Fruit fly (Drosophila melanogaster): Measurements from ENCODE around the gene Gr85a.

DNA sequence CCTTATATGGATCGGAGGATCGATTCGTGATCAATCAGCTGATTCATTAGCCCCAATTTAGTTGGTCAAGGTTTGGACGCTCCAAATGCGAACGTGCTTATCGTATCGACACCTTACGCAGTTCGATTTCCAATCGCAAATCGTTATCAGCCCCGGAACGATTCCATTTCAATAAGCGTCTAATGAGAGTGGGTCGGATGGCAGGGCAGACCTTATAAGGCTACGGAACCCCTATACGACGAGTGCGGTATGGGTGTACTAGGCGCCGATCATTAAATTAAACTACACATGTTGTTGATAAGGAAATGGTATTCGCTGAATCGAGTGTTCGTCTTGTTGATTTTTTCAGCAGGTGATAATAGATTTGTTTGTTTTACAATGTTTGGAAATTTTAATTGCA is 39.2 kb upstream of the Gr85a start:
- TF ChIP-seq EcR (GFP tag; optimal IDR thresholded peaks at IDR 0.05) (no peak), pan (optimal IDR thresholded peaks at IDR 0.05) (no peak), psq (optimal IDR thresholded peaks at IDR 0.05) (no peak)

Data from whole organism.